Worm (Caenorhabditis elegans) whole organism, L4 larva: ENCODE data around the gene tag-120.

ENCODE experiments used
- dmd-8 ChIP-seq: fragments of 200-800 bp; sonication (Bioruptor generic); IDR thresholded peaks from 2 replicates; pipeline ENCODE4 v1.3.6; 2022; ENCODE audit warnings: missing genetic modification characterization, missing compliant biosample characterization
- mep-1 ChIP-seq: fragments of 150-350 bp; sonication (generic microtip); optimal IDR thresholded peaks from 3 replicates; lab custom pipeline; 2014; ENCODE audit warnings: missing biosample characterization, missing genetic modification characterization
- nhr-11 ChIP-seq: fragments of 150-350 bp; optimal IDR thresholded peaks from 2 replicates; lab custom pipeline; 2014; ENCODE audit warnings: missing biosample characterization, missing genetic modification characterization

- TF ChIP-seq dmd-8 (GFP tag; lab: Robert Waterston, UW) (no peak), mep-1 (tag; lab: Kevin White, UChicago) (no peak), nhr-11 (tag; lab: Kevin White, UChicago) (no peak)
Observed at ce11 chrV:9725719-9726118, 16.1 kb upstream of the tag-120 start.
